Worm (Caenorhabditis elegans) whole organism, L4 larva: ENCODE data around the gene R12C12.10.
A peak's percentile ranks its signal among the peaks of the same experiment; 100 is the strongest.

ENCODE experiments used
- D1046.2 ChIP-seq: fragments of 200-800 bp; sonication (Bioruptor generic); IDR thresholded peaks from 2 replicates; pipeline ENCODE4 v1.3.6; 2022; ENCODE audit warnings: missing genetic modification characterization, missing compliant biosample characterization
- F26F4.8 ChIP-seq: fragments of 200-800 bp; sonication (Bioruptor generic); conservative IDR thresholded peaks from 2 replicates; pipeline ENCODE4 v1.3.6; 2022; ENCODE audit warnings: missing genetic modification characterization, missing compliant biosample characterization
- F44E2.7 ChIP-seq: fragments of 200-800 bp; sonication (Bioruptor generic); IDR thresholded peaks from 2 replicates; pipeline ENCODE4 v2.1.2; 2022; ENCODE audit warnings: missing genetic modification characterization, missing compliant biosample characterization
- Y5F2A.4 ChIP-seq: fragments of 200-800 bp; sonication (Bioruptor generic); optimal IDR thresholded peaks from 2 replicates; lab custom pipeline; 2018; ENCODE audit warnings: mild to moderate bottlenecking, missing genetic modification characterization, missing compliant biosample characterization
- arid-1 ChIP-seq: fragments of 200-800 bp; sonication (Bioruptor generic); conservative IDR thresholded peaks from 2 replicates; pipeline ENCODE4 v1.3.6; 2022; ENCODE audit warnings: missing genetic modification reagents, missing genetic modification characterization, missing compliant biosample characterization
- attf-4 ChIP-seq: sonication (generic microtip); optimal IDR thresholded peaks from 3 replicates; lab custom pipeline; 2017; ENCODE audit warnings: missing biosample characterization, missing genetic modification characterization
- ceh-28 ChIP-seq: fragments of 150-350 bp; optimal IDR thresholded peaks from 2 replicates; lab custom pipeline; 2014; ENCODE audit warnings: missing biosample characterization, missing genetic modification reagents, missing genetic modification characterization
- daf-16 ChIP-seq, 3 experiments: sonication (generic microtip); optimal IDR thresholded peaks; 2 replicates each; lab custom pipeline; 2016 to 2017; ENCODE audit warnings: missing genetic modification characterization in 3 of 3, missing genetic modification reagents in 3 of 3, mild to moderate bottlenecking in 2 of 3, missing compliant biosample characterization in 2 of 3, missing biosample characterization in 1 of 3, moderate library complexity in 1 of 3
- dmd-6 ChIP-seq: fragments of 200-800 bp; sonication (Bioruptor generic); IDR thresholded peaks from 2 replicates; pipeline ENCODE4 v1.3.6; 2022; ENCODE audit warnings: missing genetic modification reagents, missing genetic modification characterization, missing compliant biosample characterization
- dve-1 ChIP-seq: sonication (generic microtip); optimal IDR thresholded peaks from 2 replicates; lab custom pipeline; 2017; ENCODE audit warnings: antibody characterized with exemption, mild to moderate bottlenecking, missing genetic modification characterization, missing compliant biosample characterization; ENCODE audit not compliant: insufficient read depth
- fkh-10 ChIP-seq: fragments of 150-350 bp; optimal IDR thresholded peaks from 2 replicates; lab custom pipeline; 2014; ENCODE audit warnings: missing biosample characterization, missing genetic modification reagents, missing genetic modification characterization
- hif-1 ChIP-seq, 2 experiments: sonication (generic microtip); optimal IDR thresholded peaks; 2 replicates each; lab custom pipeline; 2016 to 2017; ENCODE audit warnings: missing compliant biosample characterization in 2 of 2, missing genetic modification characterization in 2 of 2, missing genetic modification reagents in 2 of 2, missing genotype in 2 of 2, mild to moderate bottlenecking in 1 of 2
- hlh-11 ChIP-seq: fragments of 200-800 bp; sonication (Bioruptor generic); optimal IDR thresholded peaks from 2 replicates; lab custom pipeline; 2018; ENCODE audit warnings: mild to moderate bottlenecking, missing genetic modification characterization, missing compliant biosample characterization
- lir-3 ChIP-seq: sonication (generic microtip); optimal IDR thresholded peaks from 2 replicates; lab custom pipeline; 2016; ENCODE audit warnings: mild to moderate bottlenecking, missing genetic modification characterization, missing compliant biosample characterization
- mxl-3 ChIP-seq: fragments of 200-800 bp; sonication (Bioruptor generic); optimal IDR thresholded peaks from 2 replicates; lab custom pipeline; 2018; ENCODE audit warnings: mild to moderate bottlenecking, missing genetic modification characterization, missing compliant biosample characterization
- nhr-102 ChIP-seq: sonication (generic microtip); optimal IDR thresholded peaks from 2 replicates; lab custom pipeline; 2016; ENCODE audit warnings: mild to moderate bottlenecking, missing genetic modification characterization, moderate library complexity, missing compliant biosample characterization
- nhr-237 ChIP-seq: sonication (generic microtip); optimal IDR thresholded peaks from 2 replicates; lab custom pipeline; 2017; ENCODE audit warnings: missing biosample characterization, missing genetic modification characterization
- nhr-25 ChIP-seq: sonication (generic microtip); optimal IDR thresholded peaks from 2 replicates; lab custom pipeline; 2017; ENCODE audit warnings: missing genetic modification characterization, mild to moderate bottlenecking, missing compliant biosample characterization, antibody characterized with exemption, moderate library complexity, borderline replicate concordance; ENCODE audit not compliant: insufficient read depth
- nhr-28 ChIP-seq: fragments of 150-350 bp; optimal IDR thresholded peaks from 2 replicates; lab custom pipeline; 2014; ENCODE audit warnings: missing biosample characterization, missing genetic modification characterization
- nhr-77 ChIP-seq: fragments of 150-350 bp; optimal IDR thresholded peaks from 2 replicates; lab custom pipeline; 2014; ENCODE audit warnings: missing biosample characterization, missing genetic modification characterization
- pha-4 ChIP-seq, 2 experiments: fragments of 150-350 bp in 1 of 2; fragments of 200-800 bp in 1 of 2; sonication (Bioruptor generic) in 1 of 2; IDR thresholded peaks in 1 of 2; optimal IDR thresholded peaks in 1 of 2; 2 replicates each; pipeline versions ENCODE4 v1.3.6 to Lab custom; 2014 to 2022; ENCODE audit warnings: missing genetic modification characterization in 2 of 2, missing genetic modification reagents in 2 of 2, missing biosample characterization in 1 of 2, missing compliant biosample characterization in 1 of 2
- php-3 ChIP-seq: fragments of 200-800 bp; sonication (Bioruptor generic); IDR thresholded peaks from 2 replicates; pipeline ENCODE4 v1.3.6; 2022; ENCODE audit warnings: missing genetic modification reagents, missing genetic modification characterization, missing compliant biosample characterization
- pqm-1 ChIP-seq: sonication (generic microtip); optimal IDR thresholded peaks from 2 replicates; lab custom pipeline; 2017; ENCODE audit warnings: missing biosample characterization, missing genetic modification characterization
- rbr-2 ChIP-seq: sonication (generic microtip); optimal IDR thresholded peaks from 2 replicates; lab custom pipeline; 2016; ENCODE audit warnings: missing genotype, missing genetic modification characterization, missing compliant biosample characterization
- set-16 ChIP-seq: fragments of 200-800 bp; sonication (Bioruptor generic); IDR thresholded peaks from 2 replicates; pipeline ENCODE4 v1.3.6; 2022; ENCODE audit warnings: missing genetic modification reagents, missing genetic modification characterization, missing compliant biosample characterization
- skn-1 ChIP-seq: fragments of 150-350 bp; optimal IDR thresholded peaks from 2 replicates; lab custom pipeline; 2014; ENCODE audit warnings: missing biosample characterization, missing genetic modification characterization
- snpc-1.2 ChIP-seq: fragments of 200-800 bp; sonication (Bioruptor generic); IDR thresholded peaks from 2 replicates; pipeline ENCODE4 v1.3.6; 2022; ENCODE audit warnings: missing genetic modification reagents, missing genetic modification characterization, missing compliant biosample characterization
- snpc-4 ChIP-seq: fragments of 150-350 bp; optimal IDR thresholded peaks from 2 replicates; lab custom pipeline; 2014; ENCODE audit warnings: missing biosample characterization, missing genetic modification characterization
- tag-97 ChIP-seq: fragments of 200-800 bp; sonication (Bioruptor generic); IDR thresholded peaks from 2 replicates; pipeline ENCODE4 v1.3.6; 2022; ENCODE audit warnings: missing genetic modification characterization, missing compliant biosample characterization
- tra-1 ChIP-seq: fragments of 200-800 bp; sonication (Bioruptor generic); IDR thresholded peaks from 2 replicates; pipeline ENCODE4 v1.3.6; 2022; ENCODE audit warnings: missing genetic modification reagents, missing genetic modification characterization, missing compliant biosample characterization
- zfp-3 ChIP-seq: fragments of 200-800 bp; sonication (Bioruptor generic); conservative IDR thresholded peaks from 2 replicates; pipeline ENCODE4 v1.3.6; 2022; ENCODE audit warnings: missing genetic modification reagents, missing genetic modification characterization, missing compliant biosample characterization

R12C12.10 gene

DNA sequence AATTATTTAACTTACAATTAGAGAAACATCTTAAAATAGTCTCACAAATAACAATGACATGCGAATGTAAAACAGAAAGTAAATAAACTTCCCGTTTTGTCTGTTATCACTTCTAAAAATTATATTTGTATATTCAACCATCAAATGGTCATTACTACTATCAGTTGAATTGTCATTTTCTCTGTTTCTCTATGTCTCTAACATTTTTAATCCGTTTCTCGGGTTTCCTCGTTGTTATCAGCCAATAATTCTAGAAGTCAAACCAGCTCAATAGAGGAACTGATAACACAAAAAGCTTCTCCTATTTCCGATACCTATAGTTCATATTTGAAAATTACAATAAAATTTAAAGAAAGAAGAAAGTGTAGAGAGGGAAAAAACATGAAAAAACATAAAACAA lies 16.4 kb downstream of the R12C12.10 start (continued):
- TF ChIP-seq pha-4 (GFP tag; IDR thresholded peaks at IDR 0.05; lab: Robert Waterston, UW) (peak; percentile 46; the same call in 1 of the 2 replicates), pha-4 (tag; optimal IDR thresholded peaks at IDR 0.05; lab: Kevin White, UChicago) (no peak), hlh-11 (tag; lab: Kevin White, UChicago) (peak; percentile 92), D1046.2 (GFP tag; lab: Robert Waterston, UW) (no peak), php-3 (GFP tag; lab: Robert Waterston, UW) (no peak; the same call in 1 of the 2 replicates)

- TF ChIP-seq dmd-6 (GFP tag; lab: Robert Waterston, UW) (peak; percentile 69), F44E2.7 (GFP tag; lab: Robert Waterston, UW) (no peak), Y5F2A.4 (GFP tag; lab: Kevin White, UChicago) (no peak), tra-1 (GFP tag; lab: Robert Waterston, UW) (0 out of 2 replicates have a peak, but pooled peaks have one; percentile 34), dve-1 (tag; lab: Kevin White, UChicago) (peak; percentile 59), php-3 (GFP tag; lab: Robert Waterston, UW) (0 out of 2 replicates have a peak, but pooled peaks have one; percentile 25), nhr-102 (tag; lab: Kevin White, UChicago) (peak; percentile 7), ceh-28 (tag; lab: Kevin White, UChicago) (no peak), hlh-11 (tag; lab: Kevin White, UChicago) (peak; percentile 64), zfp-3 (GFP tag; lab: Robert Waterston, UW) (no peak), hif-1 (tag; optimal IDR thresholded peaks at IDR 0.05; lab: Kevin White, UChicago) (peak in 1 of 2 experiments; percentile 63), D1046.2 (GFP tag; lab: Robert Waterston, UW) (no peak), nhr-77 (tag; lab: Kevin White, UChicago) (no peak), nhr-28 (peak; percentile 32), pqm-1 (tag; lab: Kevin White, UChicago) (peak; percentile 46), snpc-4 (tag; lab: Kevin White, UChicago) (no peak), daf-16 (GFP tag; optimal IDR thresholded peaks at IDR 0.05; lab: Kevin White, UChicago) (no peak), daf-16 (tag; optimal IDR thresholded peaks at IDR 0.05; lab: Kevin White, UChicago) (peak; percentile 99), arid-1 (GFP tag; lab: Robert Waterston, UW) (no peak)
These were observed 17.4 kb downstream of the R12C12.10 start for ce11 chrII:6025647-6026046.

ce11 chrII:6024879-6025278 lies 18.2 kb downstream of the R12C12.10 start, which contains the start of gene R12C12.9:
Gene R12C12.9 (minus strand): TSS chrII:6024979.
- TF ChIP-seq skn-1 (no peak), nhr-25 (no peak), daf-16 (GFP tag; optimal IDR thresholded peaks at IDR 0.05; lab: Kevin White, UChicago) (no peak), daf-16 (tag; optimal IDR thresholded peaks at IDR 0.05; lab: Kevin White, UChicago) (peak; percentile 83), pqm-1 (tag; lab: Kevin White, UChicago) (peak; percentile 43), tag-97 (GFP tag; lab: Robert Waterston, UW) (no peak), F26F4.8 (GFP tag; lab: Robert Waterston, UW) (no peak)

DNA sequence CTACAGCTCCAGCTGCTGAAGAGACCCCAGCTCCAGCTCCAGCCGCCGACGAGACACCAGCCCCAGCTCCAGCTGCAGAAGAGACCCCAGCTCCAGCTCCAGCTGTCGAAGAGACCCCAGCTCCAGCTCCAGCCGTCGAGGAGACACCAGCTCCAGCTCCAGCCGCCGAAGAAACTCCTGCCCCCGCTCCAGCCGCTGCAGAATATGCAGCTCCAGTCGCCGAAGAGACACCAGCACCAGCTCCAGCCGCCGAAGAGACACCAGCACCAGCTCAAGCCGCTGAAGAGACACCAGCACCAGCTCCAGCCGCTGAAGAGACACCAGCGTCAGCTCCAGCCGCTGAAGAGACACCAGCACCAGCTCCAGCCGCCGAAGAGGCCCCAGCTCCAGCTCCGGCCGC lies 20.5 kb downstream of the R12C12.10 start:
- peak; percentile 86; the same call in 1 of the 2 replicates for TF ChIP-seq pha-4 (GFP tag; IDR thresholded peaks at IDR 0.05; lab: Robert Waterston, UW)
- no peak for TF ChIP-seq pha-4 (tag; optimal IDR thresholded peaks at IDR 0.05; lab: Kevin White, UChicago)
- no peak for TF ChIP-seq rbr-2 (tag; lab: Kevin White, UChicago)
- TF ChIP-seq set-16: peak; percentile 98

DNA sequence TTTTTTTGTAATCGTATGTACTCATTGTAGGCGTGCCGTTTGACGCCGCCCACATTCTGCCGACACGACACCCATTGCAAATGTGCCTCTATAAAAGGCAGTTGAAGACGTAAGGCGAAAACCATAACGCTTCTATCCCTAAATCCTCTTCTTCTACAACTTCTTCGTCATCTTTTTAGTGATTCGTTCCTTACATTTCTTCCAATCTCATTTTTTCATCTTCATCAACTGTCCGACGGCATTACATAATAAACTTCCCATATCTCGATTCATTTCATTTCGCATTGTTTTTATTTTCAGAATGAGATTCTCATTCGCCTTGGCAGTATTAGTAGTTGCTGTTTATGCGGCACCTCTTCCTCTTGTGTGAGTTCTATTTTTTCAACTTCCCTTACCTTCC lies 22.7 kb downstream of the R12C12.10 start, which contains the start of gene ZK84.1:
Gene ZK84.1, plus strand, starts transcription at position 301 of the 400 bp plus-strand sequence.
- TF ChIP-seq nhr-237 (tag; lab: Kevin White, UChicago) (no peak), D1046.2 (GFP tag; lab: Robert Waterston, UW) (no peak), snpc-1.2 (GFP tag; lab: Robert Waterston, UW) (no peak), dve-1 (tag; lab: Kevin White, UChicago) (no peak), lir-3 (no peak), fkh-10 (GFP tag; lab: Kevin White, UChicago) (no peak), attf-4 (tag; lab: Kevin White, UChicago) (no peak), mxl-3 (GFP tag; lab: Kevin White, UChicago) (no peak)
